Worm (Caenorhabditis elegans) whole organism, young adult: ENCODE results near the gene evl-18.

Experiments
- F33H1.4 ChIP-seq: fragments of 200-800 bp; sonication (Bioruptor generic); IDR thresholded peaks from 2 replicates; pipeline ENCODE4 v1.3.6; 2022; ENCODE audit warnings: missing genetic modification reagents, missing genetic modification characterization, missing compliant biosample characterization
- dpff-1 ChIP-seq: sonication (generic microtip); optimal IDR thresholded peaks from 2 replicates; lab custom pipeline; 2017; ENCODE audit warnings: mild to moderate bottlenecking, missing genetic modification characterization, missing compliant biosample characterization
- egl-18 ChIP-seq: fragments of 200-800 bp; sonication (Bioruptor generic); IDR thresholded peaks from 2 replicates; pipeline ENCODE4 v1.3.6; 2022; ENCODE audit warnings: missing genetic modification reagents, missing genetic modification characterization, missing compliant biosample characterization
- lag-1 ChIP-seq: fragments of 200-800 bp; sonication (Bioruptor generic); IDR thresholded peaks from 2 replicates; pipeline ENCODE4 v1.3.6; 2022; ENCODE audit warnings: missing genetic modification reagents, missing genetic modification characterization, missing compliant biosample characterization
- lin-40 ChIP-seq: sonication (generic microtip); optimal IDR thresholded peaks from 2 replicates; lab custom pipeline; 2016; ENCODE audit warnings: missing genetic modification characterization, mild to moderate bottlenecking, missing compliant biosample characterization, missing genotype, missing genetic modification reagents
- lsy-27 ChIP-seq: sonication (generic microtip); optimal IDR thresholded peaks from 2 replicates; lab custom pipeline; 2017; ENCODE audit warnings: missing genetic modification characterization, mild to moderate bottlenecking, missing compliant biosample characterization, antibody characterized with exemption, missing genotype, borderline replicate concordance; ENCODE audit not compliant: insufficient read depth
- mes-4 ChIP-seq: sonication (generic microtip); optimal IDR thresholded peaks from 2 replicates; lab custom pipeline; 2016; ENCODE audit warnings: missing genotype, missing genetic modification characterization, missing compliant biosample characterization
- rpc-1 ChIP-seq, 2 experiments: fragments of 150-350 bp in 1 of 2; sonication (generic microtip) in 1 of 2; optimal IDR thresholded peaks; 2 replicates each; lab custom pipeline; 2014 to 2018; ENCODE audit warnings: missing biosample characterization in 1 of 2, missing genetic modification characterization in 1 of 2, missing genetic modification reagents in 1 of 2, missing genotype in 1 of 2
- sdz-38 ChIP-seq: sonication (generic microtip); optimal IDR thresholded peaks from 2 replicates; lab custom pipeline; 2016; ENCODE audit warnings: missing genotype, missing genetic modification characterization, missing compliant biosample characterization

- TF ChIP-seq sdz-38 (no peak), rpc-1 (optimal IDR thresholded peaks at IDR 0.05; lab: Kevin White, UChicago) (no peak), rpc-1 (tag; optimal IDR thresholded peaks at IDR 0.05; lab: Kevin White, UChicago) (no peak), egl-18 (no peak), mes-4 (tag; lab: Kevin White, UChicago) (no peak), lag-1 (GFP tag; lab: Robert Waterston, UW) (no peak), lin-40 (tag; lab: Kevin White, UChicago) (no peak), lsy-27 (tag; lab: Kevin White, UChicago) (no peak), dpff-1 (tag; lab: Kevin White, UChicago) (no peak), F33H1.4 (GFP tag; lab: Robert Waterston, UW) (peak; percentile 15; the same call in 1 of the 2 replicates)
Measured at ce11 chrIII:3704967-3705366, 29.9 kb downstream of the evl-18 start, which contains the start of gene wdr-5.1.
